Worm (Caenorhabditis elegans) whole organism, L1 larva: Measurements from ENCODE around the gene F36H5.10.

Experiments used
- C04F5.9 ChIP-seq: sonication (generic microtip); optimal IDR thresholded peaks from 2 replicates; lab custom pipeline; 2016; ENCODE audit warnings: missing genetic modification characterization, missing compliant biosample characterization
- C34B4.2 ChIP-seq: sonication (generic microtip); optimal IDR thresholded peaks from 2 replicates; lab custom pipeline; 2017; ENCODE audit warnings: mild to moderate bottlenecking, missing genetic modification characterization, missing compliant biosample characterization
- Y116A8C.19 ChIP-seq: sonication (generic microtip); optimal IDR thresholded peaks from 2 replicates; lab custom pipeline; 2016; ENCODE audit warnings: missing compliant biosample characterization, missing genetic modification characterization, borderline replicate concordance
- alr-1 ChIP-seq: fragments of 200-800 bp; sonication (Bioruptor generic); optimal IDR thresholded peaks from 2 replicates; lab custom pipeline; 2018; ENCODE audit warnings: borderline replicate concordance, mild to moderate bottlenecking, missing genetic modification characterization, missing compliant biosample characterization
- ama-1 ChIP-seq: fragments of 150-350 bp; optimal IDR thresholded peaks from 2 replicates; lab custom pipeline; 2014
- ceh-8 ChIP-seq: fragments of 200-800 bp; sonication (Bioruptor generic); optimal IDR thresholded peaks from 2 replicates; lab custom pipeline; 2018; ENCODE audit warnings: mild to moderate bottlenecking, missing genetic modification characterization, moderate library complexity, missing compliant biosample characterization
- ceh-82 ChIP-seq, 3 experiments: fragments of 150-350 bp in 1 of 3; sonication (generic microtip) in 2 of 3; optimal IDR thresholded peaks; 2 replicates each; lab custom pipeline; 2014 to 2017; ENCODE audit warnings: missing biosample characterization in 3 of 3, missing genetic modification characterization in 3 of 3
- ceh-88 ChIP-seq: fragments of 200-800 bp; sonication (Bioruptor generic); IDR thresholded peaks from 2 replicates; pipeline ENCODE4 v1.3.6; 2022; ENCODE audit warnings: missing genetic modification characterization, missing compliant biosample characterization
- efl-3 ChIP-seq: fragments of 200-800 bp; sonication (Bioruptor generic); optimal IDR thresholded peaks from 2 replicates; lab custom pipeline; 2018; ENCODE audit warnings: mild to moderate bottlenecking, missing genetic modification characterization, missing compliant biosample characterization
- elt-2 ChIP-seq: sonication (generic microtip); optimal IDR thresholded peaks from 2 replicates; lab custom pipeline; 2016; ENCODE audit warnings: missing genetic modification characterization, mild to moderate bottlenecking, inconsistent platforms, missing compliant biosample characterization, missing genetic modification reagents
- elt-3 ChIP-seq, 6 experiments: fragments of 150-350 bp in 1 of 6; sonication (generic microtip); optimal IDR thresholded peaks; 2 replicates each; lab custom pipeline; 2017 to 2018; ENCODE audit warnings: missing biosample characterization in 6 of 6, missing genetic modification characterization in 6 of 6, inconsistent platforms in 1 of 6
- ets-5 ChIP-seq: fragments of 200-800 bp; sonication (Bioruptor generic); IDR thresholded peaks from 2 replicates; pipeline ENCODE4 v1.3.6; 2022; ENCODE audit warnings: missing genetic modification characterization, missing compliant biosample characterization
- fkh-10 ChIP-seq: sonication (generic microtip); optimal IDR thresholded peaks from 2 replicates; lab custom pipeline; 2017; ENCODE audit warnings: missing biosample characterization, missing genetic modification reagents, missing genetic modification characterization
- fkh-4 ChIP-seq: sonication (generic microtip); optimal IDR thresholded peaks from 2 replicates; lab custom pipeline; 2016; ENCODE audit warnings: missing compliant biosample characterization, missing genetic modification characterization, borderline replicate concordance
- fkh-8 ChIP-seq: sonication (generic microtip); optimal IDR thresholded peaks from 2 replicates; lab custom pipeline; 2016; ENCODE audit warnings: mild to moderate bottlenecking, missing genetic modification characterization, missing compliant biosample characterization
- lin-14 ChIP-seq: fragments of 200-800 bp; sonication (Bioruptor generic); optimal IDR thresholded peaks from 2 replicates; lab custom pipeline; 2018; ENCODE audit warnings: mild to moderate bottlenecking, missing genetic modification characterization, moderate library complexity, missing compliant biosample characterization
- lin-15B ChIP-seq: fragments of 150-350 bp; sonication (generic microtip); optimal IDR thresholded peaks from 3 replicates; lab custom pipeline; 2014; ENCODE audit warnings: missing biosample characterization, missing genetic modification characterization
- lsy-2 ChIP-seq, 2 experiments: fragments of 150-350 bp; optimal IDR thresholded peaks; 2 replicates each; lab custom pipeline; 2014; ENCODE audit warnings: missing biosample characterization in 2 of 2, missing genetic modification characterization in 2 of 2
- nhr-237 ChIP-seq: fragments of 150-350 bp; optimal IDR thresholded peaks from 2 replicates; lab custom pipeline; 2014; ENCODE audit warnings: missing biosample characterization, missing genetic modification characterization
- nhr-28 ChIP-seq: fragments of 150-350 bp; optimal IDR thresholded peaks from 2 replicates; lab custom pipeline; 2014; ENCODE audit warnings: missing biosample characterization, missing genetic modification characterization
- nhr-71 ChIP-seq: sonication (generic microtip); optimal IDR thresholded peaks from 2 replicates; lab custom pipeline; 2016; ENCODE audit warnings: mild to moderate bottlenecking, missing genetic modification characterization, moderate library complexity, missing compliant biosample characterization
- nhr-77 ChIP-seq: fragments of 150-350 bp; optimal IDR thresholded peaks from 2 replicates; lab custom pipeline; 2014; ENCODE audit warnings: missing biosample characterization, missing genetic modification characterization
- nhr-84 ChIP-seq: sonication (generic microtip); optimal IDR thresholded peaks from 2 replicates; lab custom pipeline; 2017; ENCODE audit warnings: missing biosample characterization, missing genetic modification characterization
- pag-3 ChIP-seq: sonication (generic microtip); optimal IDR thresholded peaks from 2 replicates; lab custom pipeline; 2017; ENCODE audit warnings: missing genetic modification characterization, mild to moderate bottlenecking, missing compliant biosample characterization, antibody characterized with exemption, borderline replicate concordance; ENCODE audit not compliant: insufficient read depth
- pqm-1 ChIP-seq: sonication (generic microtip); optimal IDR thresholded peaks from 3 replicates; lab custom pipeline; 2017; ENCODE audit warnings: missing biosample characterization, missing genetic modification characterization
- rnt-1 ChIP-seq: sonication (generic microtip); optimal IDR thresholded peaks from 2 replicates; lab custom pipeline; 2016; ENCODE audit warnings: mild to moderate bottlenecking, missing genetic modification characterization, moderate library complexity, missing compliant biosample characterization
- skn-1 ChIP-seq: fragments of 150-350 bp; optimal IDR thresholded peaks from 2 replicates; lab custom pipeline; 2014; ENCODE audit warnings: missing biosample characterization, missing genetic modification characterization
- sup-37 ChIP-seq: fragments of 200-800 bp; sonication (Bioruptor generic); optimal IDR thresholded peaks from 2 replicates; lab custom pipeline; 2018; ENCODE audit warnings: mild to moderate bottlenecking, missing genetic modification characterization, missing compliant biosample characterization
- tlp-1 ChIP-seq: fragments of 150-350 bp; optimal IDR thresholded peaks from 2 replicates; lab custom pipeline; 2014; ENCODE audit warnings: missing biosample characterization, missing genetic modification characterization
- unc-30 ChIP-seq: sonication (generic microtip); optimal IDR thresholded peaks from 2 replicates; lab custom pipeline; 2017; ENCODE audit warnings: missing biosample characterization, missing genetic modification characterization
- unc-62 ChIP-seq: fragments of 150-350 bp; optimal IDR thresholded peaks from 2 replicates; lab custom pipeline; 2014; ENCODE audit warnings: missing biosample characterization, missing genetic modification reagents, missing genetic modification characterization
- unc-86 ChIP-seq: sonication (generic microtip); optimal IDR thresholded peaks from 2 replicates; lab custom pipeline; 2016; ENCODE audit warnings: missing genetic modification characterization, missing compliant biosample characterization
- unc-98 ChIP-seq: fragments of 200-800 bp; sonication (Bioruptor generic); IDR thresholded peaks from 2 replicates; pipeline ENCODE4 v1.3.6; 2022; ENCODE audit warnings: missing genetic modification characterization, missing compliant biosample characterization
- zag-1 ChIP-seq: fragments of 150-350 bp; optimal IDR thresholded peaks from 2 replicates; lab custom pipeline; 2014; ENCODE audit warnings: missing biosample characterization, missing genetic modification characterization
- zip-4 ChIP-seq: fragments of 200-800 bp; sonication (Bioruptor generic); optimal IDR thresholded peaks from 2 replicates; lab custom pipeline; 2018; ENCODE audit warnings: mild to moderate bottlenecking, missing genetic modification characterization, moderate library complexity, missing compliant biosample characterization

Gene F36H5.10

ce11 chrII:1742535-1742934 lies 14.6 kb upstream of the F36H5.10 start, which contains the start of gene F36H5.12:
Gene F36H5.12, plus strand, starts transcription at chrII:1742835.
- no peak for TF ChIP-seq elt-3 (tag; optimal IDR thresholded peaks at IDR 0.05; lab: Kevin White, UChicago)
- no peak for TF ChIP-seq ceh-8 (GFP tag; lab: Kevin White, UChicago)
- TF ChIP-seq nhr-77 (tag; lab: Kevin White, UChicago): no peak
- no peak for TF ChIP-seq fkh-4
- TF ChIP-seq nhr-28: no peak
- no peak for TF ChIP-seq C04F5.9
- no peak for TF ChIP-seq elt-2 (tag; lab: Kevin White, UChicago)
- TF ChIP-seq nhr-237: no peak
- no peak for TF ChIP-seq unc-86 (tag; lab: Kevin White, UChicago)
- no peak for TF ChIP-seq ceh-82 (tag; optimal IDR thresholded peaks at IDR 0.05; lab: Kevin White, UChicago)

- TF ChIP-seq efl-3 (no peak), skn-1 (tag; lab: Kevin White, UChicago) (no peak), nhr-28 (no peak), unc-62 (GFP tag; lab: Kevin White, UChicago) (no peak), pqm-1 (tag; lab: Kevin White, UChicago) (no peak), lin-14 (GFP tag; lab: Kevin White, UChicago) (no peak), C34B4.2 (tag; lab: Kevin White, UChicago) (no peak), nhr-84 (tag; lab: Kevin White, UChicago) (no peak), zag-1 (no peak), fkh-10 (GFP tag; lab: Kevin White, UChicago) (no peak), nhr-71 (tag; lab: Kevin White, UChicago) (no peak), lin-15B (no peak), elt-2 (tag; lab: Kevin White, UChicago) (no peak), fkh-8 (tag; lab: Kevin White, UChicago) (no peak)
Observed at ce11 chrII:1744183-1744582, 12.9 kb upstream of the F36H5.10 start, which contains the start of gene clec-19. Gene clec-19, plus strand, starts transcription at chrII:1744483.

- no peak for TF ChIP-seq ama-1 (lab: Kevin White, UChicago)
Observed at ce11 chrII:1750413-1750812, 6.7 kb upstream of the F36H5.10 start, which contains the start of the genes F36H5.13 and F36H5.8. Gene F36H5.13, minus strand, starts transcription at chrII:1750513. Gene F36H5.8, minus strand, starts transcription at chrII:1750686.

ce11 chrII:1752990-1753389 lies 4.1 kb upstream of the F36H5.10 start, which contains the start of gene F36H5.9:
Gene F36H5.9, minus strand, starts transcription at chrII:1753090.
- TF ChIP-seq lsy-2 (tag; optimal IDR thresholded peaks at IDR 0.05; lab: Kevin White, UChicago): no peak
- TF ChIP-seq pqm-1 (tag; lab: Kevin White, UChicago): no peak
- TF ChIP-seq fkh-8 (tag; lab: Kevin White, UChicago): no peak
- no peak for TF ChIP-seq skn-1 (tag; lab: Kevin White, UChicago)
- TF ChIP-seq ceh-88 (GFP tag; lab: Robert Waterston, UW): no peak
- TF ChIP-seq, all 84 proteins: peak for 0

ce11 chrII:1756072-1756471 lies 1.1 kb upstream of the F36H5.10 start, which contains the start of gene F36H5.17:
Gene F36H5.17, minus strand, starts transcription at chrII:1756172.
- TF ChIP-seq unc-30 (tag; lab: Kevin White, UChicago): no peak
- TF ChIP-seq skn-1 (tag; lab: Kevin White, UChicago): no peak
- TF ChIP-seq Y116A8C.19 (tag; lab: Kevin White, UChicago): no peak
- no peak for TF ChIP-seq nhr-71 (tag; lab: Kevin White, UChicago)
- TF ChIP-seq rnt-1 (tag; lab: Kevin White, UChicago): no peak
- no peak for TF ChIP-seq ets-5 (GFP tag; lab: Robert Waterston, UW)
- no peak for TF ChIP-seq unc-98 (GFP tag; lab: Robert Waterston, UW)

ce11 chrII:1756582-1756981 lies 551 bp upstream of the F36H5.10 start, which contains the start of gene fbxb-53:
Gene fbxb-53, plus strand, starts transcription at chrII:1756882.
- TF ChIP-seq zip-4 (GFP tag; lab: Kevin White, UChicago) (no peak), sup-37 (GFP tag; lab: Kevin White, UChicago) (no peak), pag-3 (no peak), tlp-1 (tag; lab: Kevin White, UChicago) (no peak), alr-1 (tag; lab: Kevin White, UChicago) (no peak)
